Worm (Caenorhabditis elegans): ENCODE measurements around the gene K07F5.17.
A peak's percentile ranks its signal among the peaks of the same experiment; 100 is the strongest.

K07F5.17 gene

ce11 chrIV:9872210-9872609, 30.0 kb downstream of the K07F5.17 start:
- TF ChIP-seq nhr-25 (tag; optimal IDR thresholded peaks at IDR 0.05) (peak; percentile 3), mdl-1 (tag; optimal IDR thresholded peaks at IDR 0.05) (no peak), zag-1 (tag; optimal IDR thresholded peaks at IDR 0.05) (no peak), elt-1 (tag; optimal IDR thresholded peaks at IDR 0.05) (peak; percentile 70)

- TF ChIP-seq lin-39 (tag; optimal IDR thresholded peaks at IDR 0.05) (peak; percentile 1), lin-15B (tag; optimal IDR thresholded peaks at IDR 0.05) (peak; percentile 18), nhr-67 (tag; optimal IDR thresholded peaks at IDR 0.05) (no peak), nfya-1 (tag; optimal IDR thresholded peaks at IDR 0.05; ENCODE audit: insufficient read depth) (peak; percentile 57), nhr-43 (tag; optimal IDR thresholded peaks at IDR 0.05; ENCODE audit: poor library complexity, severe bottlenecking) (no peak), pha-4 (tag; optimal IDR thresholded peaks at IDR 0.05) (peak; percentile 66), hmg-11 (tag; optimal IDR thresholded peaks at IDR 0.05) (peak; percentile 29), nhr-11 (tag; optimal IDR thresholded peaks at IDR 0.05) (no peak), ceh-28 (tag; optimal IDR thresholded peaks at IDR 0.05) (peak; percentile 26), ceh-16 (tag; optimal IDR thresholded peaks at IDR 0.05) (no peak), elt-2 (tag; optimal IDR thresholded peaks at IDR 0.05) (peak; percentile 60), pqm-1 (tag; optimal IDR thresholded peaks at IDR 0.05) (peak; percentile 77), egl-5 (tag; optimal IDR thresholded peaks at IDR 0.05) (no peak), elt-1 (tag; optimal IDR thresholded peaks at IDR 0.05) (no peak), skn-1 (tag; optimal IDR thresholded peaks at IDR 0.05) (peak; percentile 2)
Observed at ce11 chrIV:9872786-9873185, 30.6 kb downstream of the K07F5.17 start.

- TF ChIP-seq snpc-4 (tag; optimal IDR thresholded peaks at IDR 0.05) (peak; percentile 48), ceh-82 (tag; optimal IDR thresholded peaks at IDR 0.05) (no peak), nhr-43 (tag; optimal IDR thresholded peaks at IDR 0.05; ENCODE audit: poor library complexity, severe bottlenecking) (no peak), lsy-12 (tag; optimal IDR thresholded peaks at IDR 0.05) (no peak), fos-1 (tag; optimal IDR thresholded peaks at IDR 0.05) (no peak), mdl-1 (tag; optimal IDR thresholded peaks at IDR 0.05) (no peak), sea-2 (GFP tag; optimal IDR thresholded peaks at IDR 0.05) (no peak), elt-3 (tag; optimal IDR thresholded peaks at IDR 0.05) (no peak), lin-39 (tag; optimal IDR thresholded peaks at IDR 0.05) (no peak), hmg-11 (tag; optimal IDR thresholded peaks at IDR 0.05) (peak; percentile 44), nhr-76 (tag; optimal IDR thresholded peaks at IDR 0.05) (no peak), aly-2 (tag; optimal IDR thresholded peaks at IDR 0.05) (no peak), nhr-23 (tag; optimal IDR thresholded peaks at IDR 0.05) (peak; percentile 44), ceh-28 (tag; optimal IDR thresholded peaks at IDR 0.05) (no peak), nhr-12 (tag; optimal IDR thresholded peaks at IDR 0.05) (no peak), tbx-2 (tag; optimal IDR thresholded peaks at IDR 0.05) (no peak), pqm-1 (tag; optimal IDR thresholded peaks at IDR 0.05) (peak; percentile 59), unc-39 (tag; optimal IDR thresholded peaks at IDR 0.05) (no peak), daf-12 (tag; optimal IDR thresholded peaks at IDR 0.05) (no peak), pha-4 (tag; optimal IDR thresholded peaks at IDR 0.05) (peak; percentile 67), nfya-1 (tag; optimal IDR thresholded peaks at IDR 0.05; ENCODE audit: insufficient read depth) (peak; percentile 67), nhr-77 (tag; optimal IDR thresholded peaks at IDR 0.05) (no peak), eor-1 (tag; optimal IDR thresholded peaks at IDR 0.05) (no peak), nhr-237 (tag; optimal IDR thresholded peaks at IDR 0.05) (no peak), ceh-16 (tag; optimal IDR thresholded peaks at IDR 0.05) (no peak), skn-1 (tag; optimal IDR thresholded peaks at IDR 0.05) (no peak), egl-5 (tag; optimal IDR thresholded peaks at IDR 0.05) (no peak), ztf-4 (tag; optimal IDR thresholded peaks at IDR 0.05) (peak; percentile 9), elt-2 (tag; optimal IDR thresholded peaks at IDR 0.05) (peak; percentile 53), egl-27 (tag; optimal IDR thresholded peaks at IDR 0.05) (no peak), nhr-11 (tag; optimal IDR thresholded peaks at IDR 0.05) (no peak), mml-1 (tag; optimal IDR thresholded peaks at IDR 0.05) (no peak), ZK546.5 (tag; optimal IDR thresholded peaks at IDR 0.05) (no peak), ztf-11 (tag; optimal IDR thresholded peaks at IDR 0.05) (no peak), ama-1 (optimal IDR thresholded peaks at IDR 0.05) (no peak), elt-1 (tag; optimal IDR thresholded peaks at IDR 0.05) (peak; percentile 48), nhr-28 (tag; optimal IDR thresholded peaks at IDR 0.05) (no peak), unc-62 (GFP tag; optimal IDR thresholded peaks at IDR 0.05) (no peak), lin-15B (tag; optimal IDR thresholded peaks at IDR 0.05) (peak; percentile 15), fkh-10 (GFP tag; optimal IDR thresholded peaks at IDR 0.05) (no peak), nhr-25 (tag; optimal IDR thresholded peaks at IDR 0.05) (peak; percentile 58), nhr-67 (tag; optimal IDR thresholded peaks at IDR 0.05) (no peak), zag-1 (tag; optimal IDR thresholded peaks at IDR 0.05) (no peak), fkh-2 (tag; optimal IDR thresholded peaks at IDR 0.05) (no peak), ceh-9 (tag; optimal IDR thresholded peaks at IDR 0.05) (no peak), jun-1 (tag; optimal IDR thresholded peaks at IDR 0.05) (no peak), R02D3.7 (tag; optimal IDR thresholded peaks at IDR 0.05) (no peak)
Observed at ce11 chrIV:9873837-9874236, 31.7 kb downstream of the K07F5.17 start.
